Worm (Caenorhabditis elegans): ENCODE results near the gene nhr-148.
"Not testable (repeated sequence)": the region's sequence is repeated elsewhere in the genome, so short reads cannot be mapped to it uniquely, and the experiment has no call there.

The nhr-148 gene

ce11 chrV:7337218-7337617, 4.7 kb upstream of the nhr-148 start, which contains the start of gene F10G2.7:
Gene F10G2.7 (minus strand): TSS chrV:7337318.
- not testable (repeated sequence) for TF ChIP-seq him-1, W03F9.2, dao-5 (tag; optimal IDR thresholded peaks at IDR 0.05)

- no peak for TF ChIP-seq dao-5 (tag; optimal IDR thresholded peaks at IDR 0.05)
- no peak for TF ChIP-seq him-1 (tag; optimal IDR thresholded peaks at IDR 0.05)
- TF ChIP-seq W03F9.2 (tag; optimal IDR thresholded peaks at IDR 0.05) = no peak
Measured at ce11 chrV:7339831-7340230, 2.1 kb upstream of the nhr-148 start, which contains the start of gene srh-187. Gene srh-187 (minus strand): TSS chrV:7339931.

- no peak for TF ChIP-seq W03F9.2 (tag; optimal IDR thresholded peaks at IDR 0.05)
- no peak for TF ChIP-seq dao-5 (tag; optimal IDR thresholded peaks at IDR 0.05)
- no peak for TF ChIP-seq him-1 (tag; optimal IDR thresholded peaks at IDR 0.05)
Measured at ce11 chrV:7343522-7343921, 1.6 kb downstream of the nhr-148 start, which contains the start of gene srh-244. Gene srh-244 (plus strand): TSS chrV:7343822.

ce11 chrV:7345494-7345893, 3.5 kb downstream of the nhr-148 start, which contains the start of gene nhr-147:
Gene nhr-147 (plus strand): TSS chrV:7345794.
- TF ChIP-seq him-1, W03F9.2, dao-5 (tag; optimal IDR thresholded peaks at IDR 0.05): not testable (repeated sequence)

- no peak for TF ChIP-seq him-1 (tag; optimal IDR thresholded peaks at IDR 0.05)
- TF ChIP-seq W03F9.2 (tag; optimal IDR thresholded peaks at IDR 0.05) = no peak
- TF ChIP-seq dao-5 (tag; optimal IDR thresholded peaks at IDR 0.05) = no peak
Measured at ce11 chrV:7349541-7349940, 7.6 kb downstream of the nhr-148 start, which contains the start of gene nhr-149. Gene nhr-149 (minus strand): TSS chrV:7349641.

ce11 chrV:7352186-7353053, 10.5 kb downstream of the nhr-148 start, which contains the start of the genes srh-231 and srh-275:
Gene srh-231 (minus strand): TSS chrV:7352236.
Gene srh-275 (plus strand): TSS chrV:7353003.
- no peak for TF ChIP-seq dao-5 (tag; optimal IDR thresholded peaks at IDR 0.05)
- TF ChIP-seq him-1 (tag; optimal IDR thresholded peaks at IDR 0.05) = no peak
- no peak for TF ChIP-seq W03F9.2 (tag; optimal IDR thresholded peaks at IDR 0.05)

- no peak for TF ChIP-seq W03F9.2 (tag; optimal IDR thresholded peaks at IDR 0.05)
- TF ChIP-seq him-1 (tag; optimal IDR thresholded peaks at IDR 0.05) = no peak
- TF ChIP-seq dao-5 (tag; optimal IDR thresholded peaks at IDR 0.05) = no peak
Measured at ce11 chrV:7353602-7354001, 11.6 kb downstream of the nhr-148 start.

- TF ChIP-seq W03F9.2 (tag; optimal IDR thresholded peaks at IDR 0.05) (no peak), dao-5 (tag; optimal IDR thresholded peaks at IDR 0.05) (no peak), him-1 (tag; optimal IDR thresholded peaks at IDR 0.05) (no peak)
Measured at ce11 chrV:7355464-7355863, 13.5 kb downstream of the nhr-148 start, which contains the start of gene tag-293. Gene tag-293 (minus strand): TSS chrV:7355564.

ce11 chrV:7356684-7357083, 14.7 kb downstream of the nhr-148 start, which contains the start of gene C03G6.21:
Gene C03G6.21 (minus strand): TSS chrV:7356784.
- no peak for TF ChIP-seq dao-5 (tag; optimal IDR thresholded peaks at IDR 0.05)
- no peak for TF ChIP-seq him-1 (tag; optimal IDR thresholded peaks at IDR 0.05)

- TF ChIP-seq dao-5 (tag; optimal IDR thresholded peaks at IDR 0.05) (no peak), W03F9.2 (tag; optimal IDR thresholded peaks at IDR 0.05) (no peak), him-1 (tag; optimal IDR thresholded peaks at IDR 0.05) (no peak)
Measured at ce11 chrV:7357132-7357531, 15.2 kb downstream of the nhr-148 start, which contains the start of gene C03G6.6. Gene C03G6.6 (plus strand): TSS chrV:7357432.

ce11 chrV:7361673-7362072, 19.7 kb downstream of the nhr-148 start, which contains the start of gene cyp-35A1:
Gene cyp-35A1 (minus strand): TSS chrV:7361773.
- TF ChIP-seq him-1 (tag; optimal IDR thresholded peaks at IDR 0.05) (no peak), W03F9.2 (tag; optimal IDR thresholded peaks at IDR 0.05) (no peak)

- TF ChIP-seq dao-5 (tag; optimal IDR thresholded peaks at IDR 0.05) = no peak
Measured at ce11 chrV:7364059-7364458, 22.1 kb downstream of the nhr-148 start, which contains the start of gene cyp-35A2. Gene cyp-35A2 (minus strand): TSS chrV:7364182.

ce11 chrV:7364951-7365350, 23.0 kb downstream of the nhr-148 start, which contains the start of gene exc-13:
Gene exc-13 (plus strand): TSS chrV:7365251.
- TF ChIP-seq dao-5 (tag; optimal IDR thresholded peaks at IDR 0.05) (no peak), W03F9.2 (tag; optimal IDR thresholded peaks at IDR 0.05) (no peak), him-1 (tag; optimal IDR thresholded peaks at IDR 0.05) (no peak)

ce11 chrV:7369578-7369977, 27.6 kb downstream of the nhr-148 start, which contains the start of gene srj-14:
Gene srj-14 (plus strand): TSS chrV:7369708.
- TF ChIP-seq W03F9.2 (tag; optimal IDR thresholded peaks at IDR 0.05) (no peak), him-1 (tag; optimal IDR thresholded peaks at IDR 0.05) (no peak), dao-5 (tag; optimal IDR thresholded peaks at IDR 0.05) (no peak)
